Fruit fly (Drosophila melanogaster): ENCODE results near the gene GCS2beta.

DNA sequence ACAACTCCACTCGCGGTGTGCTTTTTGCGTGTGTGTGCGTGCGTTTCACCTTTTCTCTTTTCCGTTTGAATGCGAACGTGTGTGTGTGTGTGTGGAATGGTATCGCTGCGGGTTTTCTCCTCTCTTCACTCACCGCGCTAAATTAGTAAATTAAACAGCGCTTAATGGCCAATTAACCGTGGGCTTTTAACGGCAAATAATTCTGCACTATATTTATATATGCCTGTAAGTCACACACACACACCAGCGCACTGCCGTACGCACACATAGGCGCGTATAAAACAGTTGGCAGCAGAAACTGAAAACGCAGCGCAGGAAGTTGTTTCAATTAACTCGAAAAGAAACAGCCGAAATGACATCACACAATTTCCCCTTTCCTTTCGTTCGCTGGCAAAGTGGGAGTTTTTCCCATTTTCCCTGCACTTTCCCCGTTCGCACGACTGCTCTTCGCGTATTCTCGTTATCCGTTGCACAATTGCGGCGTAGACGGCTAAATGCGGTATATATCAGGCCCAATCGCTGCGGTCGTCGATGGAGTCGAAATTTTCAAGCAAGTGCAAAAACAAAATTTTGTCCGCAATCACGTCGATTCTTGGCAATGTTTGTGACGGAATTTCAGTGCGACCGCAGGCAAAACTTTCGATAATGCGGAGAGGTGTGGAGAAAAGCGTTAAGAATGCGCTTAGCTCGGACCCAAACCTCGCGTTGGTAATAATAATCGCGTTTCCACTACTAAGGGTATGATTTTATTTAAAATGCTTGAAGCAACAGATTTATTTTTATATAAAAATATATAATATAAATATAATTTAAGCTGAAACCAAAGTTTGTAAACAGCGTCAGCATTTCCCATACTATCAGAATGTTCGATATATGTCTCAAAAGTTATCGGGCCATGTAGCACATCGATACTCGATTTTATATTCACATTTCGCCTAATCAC is 11.3 kb downstream of the GCS2beta start, which contains the start of gene BicD:
- peak; percentile 36 for TF ChIP-seq CG11617 (GFP tag; optimal IDR thresholded peaks at IDR 0.05)
- peak; percentile 54 for TF ChIP-seq CG12768 (GFP tag; optimal IDR thresholded peaks at IDR 0.05)
- TF ChIP-seq CG1620 (GFP tag; optimal IDR thresholded peaks at IDR 0.05) = no peak
- TF ChIP-seq CG7101 (tag; optimal IDR thresholded peaks at IDR 0.05) = no peak
- TF ChIP-seq pad (GFP tag; optimal IDR thresholded peaks at IDR 0.05) = peak; percentile 37

All from whole organism, adult.